Worm (Caenorhabditis elegans): ENCODE measurements around the gene W07G4.8.

DNA sequence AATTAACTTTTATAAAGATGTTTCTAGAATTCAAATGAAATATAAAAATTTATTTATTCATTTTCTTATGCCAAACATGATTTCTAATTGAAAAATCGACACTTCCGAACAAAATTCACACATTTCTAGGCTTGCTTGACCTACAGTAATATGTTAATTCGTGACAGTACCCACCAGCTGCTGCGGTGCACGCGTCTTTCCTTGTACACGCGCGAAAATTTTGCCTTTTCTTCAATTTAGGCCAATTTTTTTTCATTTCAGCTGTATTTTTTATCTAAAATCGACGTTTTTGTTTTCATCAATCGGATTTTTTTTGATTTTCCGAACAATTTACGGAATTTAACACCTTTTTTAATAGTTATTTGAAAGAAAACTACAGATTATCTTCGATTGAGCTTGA is 49.3 kb downstream of the W07G4.8 start:
- no peak for TF ChIP-seq nfya-1 (tag; optimal IDR thresholded peaks at IDR 0.05)
- TF ChIP-seq fkh-10 (GFP tag; optimal IDR thresholded peaks at IDR 0.05), result no peak
- TF ChIP-seq tbx-2 (tag; optimal IDR thresholded peaks at IDR 0.05), result no peak
- TF ChIP-seq ama-1 (optimal IDR thresholded peaks at IDR 0.05), result no peak
- no peak for TF ChIP-seq pha-4 (tag; optimal IDR thresholded peaks at IDR 0.05)
- TF ChIP-seq pax-1 (tag; optimal IDR thresholded peaks at IDR 0.05), result no peak
- no peak for TF ChIP-seq eyg-1 (tag; optimal IDR thresholded peaks at IDR 0.05)
- TF ChIP-seq lim-6 (tag; optimal IDR thresholded peaks at IDR 0.05), result no peak
- no peak for TF ChIP-seq pqm-1 (tag; optimal IDR thresholded peaks at IDR 0.05)

Measured in whole organism, late embryonic.